Worm (Caenorhabditis elegans) whole organism, L2 larva: ENCODE data around the gene elo-7.

Experiments
- C34F6.9 ChIP-seq: fragments of 150-350 bp; optimal IDR thresholded peaks from 2 replicates; lab custom pipeline; 2014; ENCODE audit warnings: missing biosample characterization, missing genetic modification characterization
- F13H6.1 ChIP-seq: sonication (generic microtip); optimal IDR thresholded peaks from 2 replicates; lab custom pipeline; 2016; ENCODE audit warnings: missing genetic modification characterization, missing compliant biosample characterization
- R02D3.7 ChIP-seq: fragments of 150-350 bp; optimal IDR thresholded peaks from 2 replicates; lab custom pipeline; 2014; ENCODE audit warnings: missing biosample characterization, missing genetic modification characterization
- ZK546.5 ChIP-seq: sonication (generic microtip); optimal IDR thresholded peaks from 2 replicates; lab custom pipeline; 2017; ENCODE audit warnings: missing biosample characterization, missing genetic modification characterization
- alr-1 ChIP-seq: fragments of 150-350 bp; optimal IDR thresholded peaks from 2 replicates; lab custom pipeline; 2014; ENCODE audit warnings: missing biosample characterization, missing genetic modification characterization
- aly-2 ChIP-seq: fragments of 150-350 bp; optimal IDR thresholded peaks from 2 replicates; lab custom pipeline; 2014; ENCODE audit warnings: missing biosample characterization, missing genetic modification characterization
- blmp-1 ChIP-seq: sonication (generic microtip); optimal IDR thresholded peaks from 2 replicates; lab custom pipeline; 2017; ENCODE audit warnings: missing genetic modification characterization, mild to moderate bottlenecking, missing compliant biosample characterization, antibody characterized with exemption, moderate library complexity; ENCODE audit not compliant: insufficient read depth
- crh-2 ChIP-seq: sonication (generic microtip); optimal IDR thresholded peaks from 2 replicates; lab custom pipeline; 2017; ENCODE audit warnings: missing biosample characterization, missing genetic modification characterization
- dmd-4 ChIP-seq: sonication (generic microtip); optimal IDR thresholded peaks from 2 replicates; lab custom pipeline; 2017; ENCODE audit warnings: missing biosample characterization, missing genetic modification characterization
- elt-1 ChIP-seq: fragments of 150-350 bp; optimal IDR thresholded peaks from 2 replicates; lab custom pipeline; 2014; ENCODE audit warnings: missing biosample characterization, missing genetic modification characterization
- fos-1 ChIP-seq: fragments of 150-350 bp; optimal IDR thresholded peaks from 2 replicates; lab custom pipeline; 2014; ENCODE audit warnings: missing biosample characterization, missing genetic modification characterization
- gmeb-1 ChIP-seq: fragments of 150-350 bp; optimal IDR thresholded peaks from 2 replicates; lab custom pipeline; 2014; ENCODE audit warnings: missing biosample characterization, missing genetic modification characterization
- lin-11 ChIP-seq: fragments of 150-350 bp; sonication (generic microtip); optimal IDR thresholded peaks from 2 replicates; lab custom pipeline; 2014; ENCODE audit warnings: missing biosample characterization, missing genetic modification characterization, inconsistent platforms, mixed read lengths
- lin-13 ChIP-seq: fragments of 150-350 bp; optimal IDR thresholded peaks from 2 replicates; lab custom pipeline; 2014; ENCODE audit warnings: missing biosample characterization, missing genetic modification reagents, missing genetic modification characterization
- lsy-2 ChIP-seq, 2 experiments: fragments of 150-350 bp in 1 of 2; sonication (generic microtip) in 1 of 2; optimal IDR thresholded peaks; 2 replicates each; lab custom pipeline; 2014 to 2017; ENCODE audit warnings: missing biosample characterization in 2 of 2, missing genetic modification characterization in 2 of 2
- mab-5 ChIP-seq: fragments of 150-350 bp; optimal IDR thresholded peaks from 2 replicates; lab custom pipeline; 2014; ENCODE audit warnings: missing biosample characterization, missing genetic modification characterization
- nhr-10 ChIP-seq: sonication (generic microtip); optimal IDR thresholded peaks from 2 replicates; lab custom pipeline; 2017; ENCODE audit warnings: missing biosample characterization, missing genetic modification characterization
- nhr-11 ChIP-seq: fragments of 150-350 bp; optimal IDR thresholded peaks from 2 replicates; lab custom pipeline; 2014; ENCODE audit warnings: missing biosample characterization, missing genetic modification characterization
- nhr-12 ChIP-seq: fragments of 150-350 bp; optimal IDR thresholded peaks from 2 replicates; lab custom pipeline; 2014; ENCODE audit warnings: missing biosample characterization, missing genetic modification characterization
- nhr-129 ChIP-seq: fragments of 150-350 bp; optimal IDR thresholded peaks from 2 replicates; lab custom pipeline; 2014; ENCODE audit warnings: missing biosample characterization, missing genetic modification characterization
- nhr-21 ChIP-seq: fragments of 150-350 bp; optimal IDR thresholded peaks from 2 replicates; lab custom pipeline; 2014; ENCODE audit warnings: missing biosample characterization, missing genetic modification characterization
- nhr-23 ChIP-seq: fragments of 150-350 bp; optimal IDR thresholded peaks from 2 replicates; lab custom pipeline; 2014; ENCODE audit warnings: missing biosample characterization, missing genetic modification reagents, missing genetic modification characterization
- nhr-25 ChIP-seq: fragments of 150-350 bp; sonication (generic microtip); optimal IDR thresholded peaks from 3 replicates; lab custom pipeline; 2014; ENCODE audit warnings: missing biosample characterization, missing genetic modification characterization
- nhr-6 ChIP-seq: fragments of 150-350 bp; optimal IDR thresholded peaks from 2 replicates; lab custom pipeline; 2014; ENCODE audit warnings: missing biosample characterization, missing genetic modification characterization
- nhr-77 ChIP-seq: fragments of 150-350 bp; optimal IDR thresholded peaks from 2 replicates; lab custom pipeline; 2014; ENCODE audit warnings: missing biosample characterization, missing genetic modification characterization
- peb-1 ChIP-seq: fragments of 150-350 bp; optimal IDR thresholded peaks from 2 replicates; lab custom pipeline; 2014; ENCODE audit warnings: missing biosample characterization, missing genetic modification characterization
- sem-4 ChIP-seq: fragments of 150-350 bp; optimal IDR thresholded peaks from 2 replicates; lab custom pipeline; 2014; ENCODE audit warnings: missing biosample characterization, missing genetic modification reagents, missing genetic modification characterization
- skn-1 ChIP-seq: sonication (generic microtip); optimal IDR thresholded peaks from 2 replicates; lab custom pipeline; 2017; ENCODE audit warnings: missing biosample characterization, missing genetic modification characterization
- sma-3 ChIP-seq: sonication (generic microtip); optimal IDR thresholded peaks from 2 replicates; lab custom pipeline; 2016; ENCODE audit warnings: missing genetic modification reagents, missing genetic modification characterization, missing compliant biosample characterization
- sma-9 ChIP-seq, 2 experiments: fragments of 150-350 bp in 1 of 2; sonication (generic microtip) in 1 of 2; optimal IDR thresholded peaks; 2 replicates each; lab custom pipeline; 2014 to 2016; ENCODE audit warnings: missing genetic modification characterization in 2 of 2, mild to moderate bottlenecking in 1 of 2, missing biosample characterization in 1 of 2, missing compliant biosample characterization in 1 of 2, missing genetic modification reagents in 1 of 2, moderate library complexity in 1 of 2
- snpc-4 ChIP-seq: fragments of 150-350 bp; optimal IDR thresholded peaks from 2 replicates; lab custom pipeline; 2014; ENCODE audit warnings: missing biosample characterization, missing genetic modification characterization
- unc-39 ChIP-seq: fragments of 150-350 bp; optimal IDR thresholded peaks from 2 replicates; lab custom pipeline; 2014; ENCODE audit warnings: missing biosample characterization, missing genetic modification characterization
- unc-55 ChIP-seq: fragments of 150-350 bp; sonication (generic microtip); optimal IDR thresholded peaks from 3 replicates; lab custom pipeline; 2014; ENCODE audit warnings: missing biosample characterization, missing genetic modification reagents, missing genetic modification characterization
- unc-62 ChIP-seq: fragments of 150-350 bp; optimal IDR thresholded peaks from 2 replicates; lab custom pipeline; 2014; ENCODE audit warnings: missing biosample characterization, missing genetic modification reagents, missing genetic modification characterization
- zag-1 ChIP-seq: fragments of 150-350 bp; optimal IDR thresholded peaks from 2 replicates; lab custom pipeline; 2014; ENCODE audit warnings: missing biosample characterization, missing genetic modification characterization
- ztf-1 ChIP-seq: fragments of 200-800 bp; sonication (Bioruptor generic); conservative IDR thresholded peaks from 2 replicates; pipeline ENCODE4 v1.3.6; 2022; ENCODE audit warnings: missing genetic modification characterization, missing compliant biosample characterization

The elo-7 gene

ce11 chrIV:9535105-9535504 is 5.4 kb downstream of the elo-7 start:
- peak; percentile 76 for TF ChIP-seq sma-3 (GFP tag; lab: Kevin White, UChicago)
- peak; percentile 69 for TF ChIP-seq nhr-25 (tag; lab: Kevin White, UChicago)
- no peak for TF ChIP-seq lin-13 (GFP tag; lab: Kevin White, UChicago)
- peak; percentile 72 for TF ChIP-seq sma-9 (GFP tag; optimal IDR thresholded peaks at IDR 0.05; lab: Kevin White, UChicago)
- no peak for TF ChIP-seq sma-9 (tag; optimal IDR thresholded peaks at IDR 0.05; lab: Kevin White, UChicago)
- no peak for TF ChIP-seq ZK546.5
- peak; percentile 70 for TF ChIP-seq nhr-21 (tag; lab: Kevin White, UChicago)
- peak; percentile 33 for TF ChIP-seq crh-2 (tag; lab: Kevin White, UChicago)
- TF ChIP-seq nhr-129 (tag; lab: Kevin White, UChicago): peak; percentile 28
- TF ChIP-seq unc-62 (GFP tag; lab: Kevin White, UChicago): no peak
- peak; percentile 36 for TF ChIP-seq fos-1 (tag; lab: Kevin White, UChicago)
- TF ChIP-seq blmp-1 (tag; lab: Kevin White, UChicago): peak; percentile 82

ce11 chrIV:9536124-9536523 is 6.4 kb downstream of the elo-7 start:
- TF ChIP-seq mab-5 (tag; lab: Kevin White, UChicago) (no peak), sma-9 (GFP tag; optimal IDR thresholded peaks at IDR 0.05; lab: Kevin White, UChicago) (peak; percentile 24), sma-9 (tag; optimal IDR thresholded peaks at IDR 0.05; lab: Kevin White, UChicago) (no peak)

- no peak for TF ChIP-seq ztf-1
- no peak for TF ChIP-seq skn-1
- no peak for TF ChIP-seq alr-1
- TF ChIP-seq peb-1 (tag; lab: Kevin White, UChicago): no peak
- TF ChIP-seq fos-1 (tag; lab: Kevin White, UChicago): peak; percentile 20
- TF ChIP-seq, all 48 proteins: peak for 1
Observed at ce11 chrIV:9537500-9537899, 7.8 kb downstream of the elo-7 start.

ce11 chrIV:9538214-9538613 is 8.5 kb downstream of the elo-7 start:
- TF ChIP-seq dmd-4 (tag; lab: Kevin White, UChicago) (no peak), nhr-77 (tag; lab: Kevin White, UChicago) (no peak), lsy-2 (tag; optimal IDR thresholded peaks at IDR 0.05; lab: Kevin White, UChicago) (peak in 1 of 2 experiments; percentile 19), snpc-4 (tag; lab: Kevin White, UChicago) (no peak), nhr-23 (tag; lab: Kevin White, UChicago) (no peak), unc-55 (GFP tag; lab: Kevin White, UChicago) (no peak), C34F6.9 (tag; lab: Kevin White, UChicago) (peak; percentile 16), sem-4 (no peak), elt-1 (no peak), nhr-129 (tag; lab: Kevin White, UChicago) (peak; percentile 60), lin-11 (no peak), nhr-10 (tag; lab: Kevin White, UChicago) (no peak), gmeb-1 (tag; lab: Kevin White, UChicago) (no peak), lin-13 (GFP tag; lab: Kevin White, UChicago) (no peak), alr-1 (no peak), blmp-1 (tag; lab: Kevin White, UChicago) (no peak), F13H6.1 (tag; lab: Kevin White, UChicago) (peak; percentile 28)

- TF ChIP-seq fos-1 (tag; lab: Kevin White, UChicago): peak; percentile 45
- TF ChIP-seq R02D3.7 (tag; lab: Kevin White, UChicago): no peak
Observed at ce11 chrIV:9540342-9540856, 10.7 kb downstream of the elo-7 start, which contains the start of gene fbl-1. Gene fbl-1 (plus strand): TSS chrIV:9540806.

- TF ChIP-seq sma-3 (GFP tag; lab: Kevin White, UChicago) (no peak), unc-39 (tag; lab: Kevin White, UChicago) (no peak), nhr-11 (tag; lab: Kevin White, UChicago) (no peak), lin-11 (no peak), nhr-6 (tag; lab: Kevin White, UChicago) (no peak), sma-9 (GFP tag; optimal IDR thresholded peaks at IDR 0.05; lab: Kevin White, UChicago) (no peak), sma-9 (tag; optimal IDR thresholded peaks at IDR 0.05; lab: Kevin White, UChicago) (no peak), aly-2 (tag; lab: Kevin White, UChicago) (no peak), nhr-12 (tag; lab: Kevin White, UChicago) (no peak), ZK546.5 (no peak), alr-1 (no peak), nhr-25 (tag; lab: Kevin White, UChicago) (no peak), C34F6.9 (tag; lab: Kevin White, UChicago) (no peak), zag-1 (tag; lab: Kevin White, UChicago) (no peak)
Observed at ce11 chrIV:9545986-9546385, 16.2 kb downstream of the elo-7 start, which contains the start of gene T05A1.5. Gene T05A1.5 (plus strand): TSS chrIV:9546286.
